Worm (Caenorhabditis elegans) whole organism, young adult: ENCODE measurements around the gene msp-58.

ENCODE experiments used
- C17E4.6 ChIP-seq: fragments of 200-800 bp; sonication (Bioruptor generic); IDR thresholded peaks from 2 replicates; pipeline ENCODE4 v1.3.6; 2022; ENCODE audit warnings: missing genetic modification reagents, missing genetic modification characterization, missing compliant biosample characterization
- D2030.7 ChIP-seq: fragments of 200-800 bp; sonication (Bioruptor generic); IDR thresholded peaks from 2 replicates; pipeline ENCODE4 v1.3.6; 2022; ENCODE audit warnings: missing genetic modification reagents, missing genetic modification characterization, missing compliant biosample characterization
- F10E7.11 ChIP-seq: sonication (generic microtip); optimal IDR thresholded peaks from 2 replicates; lab custom pipeline; 2017; ENCODE audit warnings: mild to moderate bottlenecking, missing genetic modification characterization, moderate library complexity, missing compliant biosample characterization
- F39B2.1 ChIP-seq: fragments of 200-800 bp; sonication (Bioruptor generic); IDR thresholded peaks from 2 replicates; pipeline ENCODE4 v1.3.6; 2022; ENCODE audit warnings: missing genetic modification reagents, missing genetic modification characterization, missing compliant biosample characterization
- F55B11.4 ChIP-seq: sonication (generic microtip); optimal IDR thresholded peaks from 2 replicates; lab custom pipeline; 2016; ENCODE audit warnings: missing compliant biosample characterization, missing genetic modification characterization, borderline replicate concordance; ENCODE audit not compliant: insufficient read depth
- F57C9.4 ChIP-seq: sonication (generic microtip); optimal IDR thresholded peaks from 2 replicates; lab custom pipeline; 2017; ENCODE audit warnings: mild to moderate bottlenecking, missing genetic modification characterization, missing compliant biosample characterization
- K11D2.4 ChIP-seq: fragments of 200-800 bp; sonication (Bioruptor generic); IDR thresholded peaks from 2 replicates; pipeline ENCODE4 v1.3.6; 2022; ENCODE audit warnings: missing genetic modification reagents, missing genetic modification characterization, missing compliant biosample characterization
- T26A5.8 ChIP-seq: sonication (generic microtip); optimal IDR thresholded peaks from 2 replicates; lab custom pipeline; 2016; ENCODE audit warnings: missing genetic modification characterization, missing compliant biosample characterization
- Y53G8AR.9 ChIP-seq: fragments of 200-800 bp; sonication (Bioruptor generic); conservative IDR thresholded peaks from 2 replicates; pipeline ENCODE4 v1.3.6; 2022; ENCODE audit warnings: missing genetic modification reagents, missing genetic modification characterization, missing compliant biosample characterization
- Y95B8A.8 ChIP-seq: fragments of 200-800 bp; sonication (Bioruptor generic); IDR thresholded peaks from 2 replicates; pipeline ENCODE4 v1.3.6; 2022; ENCODE audit warnings: missing genetic modification reagents, missing genetic modification characterization, missing compliant biosample characterization
- akir-1 ChIP-seq: fragments of 200-800 bp; sonication (Bioruptor generic); optimal IDR thresholded peaks from 2 replicates; lab custom pipeline; 2018; ENCODE audit warnings: mild to moderate bottlenecking, missing genetic modification characterization, moderate library complexity, missing compliant biosample characterization
- athp-1 ChIP-seq: sonication (generic microtip); optimal IDR thresholded peaks from 2 replicates; lab custom pipeline; 2017; ENCODE audit warnings: mild to moderate bottlenecking, missing genetic modification characterization, missing compliant biosample characterization
- attf-5 ChIP-seq: fragments of 200-800 bp; sonication (Bioruptor generic); optimal IDR thresholded peaks from 2 replicates; lab custom pipeline; 2018; ENCODE audit warnings: mild to moderate bottlenecking, missing genetic modification characterization, missing compliant biosample characterization
- bed-1 ChIP-seq: fragments of 200-800 bp; sonication (Bioruptor generic); IDR thresholded peaks from 2 replicates; pipeline ENCODE4 v1.3.6; 2022; ENCODE audit warnings: missing genetic modification reagents, missing genetic modification characterization, missing compliant biosample characterization
- bed-2 ChIP-seq: fragments of 200-800 bp; sonication (Bioruptor generic); IDR thresholded peaks from 2 replicates; pipeline ENCODE4 v1.3.6; 2022; ENCODE audit warnings: missing genetic modification reagents, missing genetic modification characterization, missing compliant biosample characterization
- cebp-1 ChIP-seq, 2 experiments: fragments of 200-800 bp in 1 of 2; sonication (Bioruptor generic) in 1 of 2; sonication (generic microtip) in 1 of 2; IDR thresholded peaks in 1 of 2; optimal IDR thresholded peaks in 1 of 2; 2 replicates each; pipeline versions ENCODE4 v1.3.6 to Lab custom; 2017 to 2022; ENCODE audit warnings: missing compliant biosample characterization in 2 of 2, missing genetic modification characterization in 2 of 2, mild to moderate bottlenecking in 1 of 2, missing genetic modification reagents in 1 of 2, moderate library complexity in 1 of 2
- cebp-2 ChIP-seq: fragments of 200-800 bp; sonication (Bioruptor generic); IDR thresholded peaks from 2 replicates; pipeline ENCODE4 v1.3.6; 2022; ENCODE audit warnings: missing genetic modification characterization, missing compliant biosample characterization
- ceh-58 ChIP-seq: fragments of 200-800 bp; sonication (Bioruptor generic); IDR thresholded peaks from 2 replicates; pipeline ENCODE4 v1.3.6; 2022; ENCODE audit warnings: missing genetic modification characterization, missing compliant biosample characterization
- ceh-91 ChIP-seq: fragments of 200-800 bp; sonication (Bioruptor generic); IDR thresholded peaks from 2 replicates; pipeline ENCODE4 v1.3.6; 2022; ENCODE audit warnings: missing genetic modification reagents, missing genetic modification characterization, missing compliant biosample characterization
- fkh-3 ChIP-seq: sonication (generic microtip); optimal IDR thresholded peaks from 2 replicates; lab custom pipeline; 2016; ENCODE audit warnings: mild to moderate bottlenecking, missing genetic modification characterization, missing compliant biosample characterization
- gei-17 ChIP-seq: fragments of 200-800 bp; sonication (Bioruptor generic); optimal IDR thresholded peaks from 2 replicates; lab custom pipeline; 2018; ENCODE audit warnings: mild to moderate bottlenecking, missing genetic modification characterization, missing compliant biosample characterization
- let-526 ChIP-seq: fragments of 200-800 bp; sonication (Bioruptor generic); IDR thresholded peaks from 2 replicates; pipeline ENCODE4 v1.3.6; 2022; ENCODE audit warnings: missing genetic modification reagents, missing genetic modification characterization, missing compliant biosample characterization
- let-607 ChIP-seq, 2 experiments: fragments of 200-800 bp in 1 of 2; sonication (Bioruptor generic) in 1 of 2; sonication (generic microtip) in 1 of 2; optimal IDR thresholded peaks; 2 replicates each; lab custom pipeline; 2016 to 2018; ENCODE audit warnings: mild to moderate bottlenecking in 2 of 2, missing compliant biosample characterization in 2 of 2, missing genetic modification characterization in 2 of 2, moderate library complexity in 2 of 2, missing genotype in 1 of 2
- lir-1 ChIP-seq: fragments of 200-800 bp; sonication (Bioruptor generic); conservative IDR thresholded peaks from 2 replicates; pipeline ENCODE4 v1.3.6; 2022; ENCODE audit warnings: missing genetic modification reagents, missing genetic modification characterization, missing compliant biosample characterization
- lsl-1 ChIP-seq: fragments of 200-800 bp; sonication (Bioruptor generic); optimal IDR thresholded peaks from 2 replicates; lab custom pipeline; 2018; ENCODE audit warnings: mild to moderate bottlenecking, missing genetic modification characterization, moderate library complexity, missing compliant biosample characterization
- madf-10 ChIP-seq: sonication (generic microtip); optimal IDR thresholded peaks from 2 replicates; lab custom pipeline; 2016; ENCODE audit warnings: mild to moderate bottlenecking, missing genetic modification characterization, missing compliant biosample characterization
- madf-6 ChIP-seq: fragments of 200-800 bp; sonication (Bioruptor generic); IDR thresholded peaks from 2 replicates; pipeline ENCODE4 v1.3.6; 2022; ENCODE audit warnings: missing genetic modification reagents, missing genetic modification characterization, missing compliant biosample characterization
- madf-8 ChIP-seq: fragments of 200-800 bp; sonication (Bioruptor generic); conservative IDR thresholded peaks from 2 replicates; pipeline ENCODE4 v1.3.6; 2022; ENCODE audit warnings: missing genetic modification reagents, missing genetic modification characterization, missing compliant biosample characterization
- mxl-1 ChIP-seq: sonication (generic microtip); optimal IDR thresholded peaks from 2 replicates; lab custom pipeline; 2016; ENCODE audit warnings: missing genetic modification characterization, missing compliant biosample characterization
- nfya-2 ChIP-seq: fragments of 200-800 bp; sonication (Bioruptor generic); IDR thresholded peaks from 2 replicates; pipeline ENCODE4 v1.3.6; 2022; ENCODE audit warnings: missing genetic modification reagents, missing genetic modification characterization, missing compliant biosample characterization
- nfyb-1 ChIP-seq: fragments of 200-800 bp; sonication (Bioruptor generic); IDR thresholded peaks from 2 replicates; pipeline ENCODE4 v1.3.6; 2022; ENCODE audit warnings: missing genetic modification reagents, missing genetic modification characterization, missing compliant biosample characterization
- nhr-179 ChIP-seq: sonication (generic microtip); optimal IDR thresholded peaks from 2 replicates; lab custom pipeline; 2016; ENCODE audit warnings: mild to moderate bottlenecking, missing genetic modification characterization, missing compliant biosample characterization
- nhr-80 ChIP-seq: sonication (generic microtip); optimal IDR thresholded peaks from 2 replicates; lab custom pipeline; 2016; ENCODE audit warnings: missing genetic modification characterization, missing compliant biosample characterization
- nhr-90 ChIP-seq: sonication (generic microtip); optimal IDR thresholded peaks from 2 replicates; lab custom pipeline; 2016; ENCODE audit warnings: missing genotype, mild to moderate bottlenecking, missing genetic modification characterization, missing compliant biosample characterization
- rec-8 ChIP-seq, 2 experiments: sonication (generic microtip); optimal IDR thresholded peaks; 2 replicates each; lab custom pipeline; 2016; ENCODE audit warnings: mild to moderate bottlenecking in 2 of 2, missing genetic modification characterization in 2 of 2, missing genetic modification reagents in 2 of 2, missing genotype in 2 of 2, missing biosample characterization in 1 of 2, missing compliant biosample characterization in 1 of 2, moderate library complexity in 1 of 2
- repo-1 ChIP-seq: sonication (generic microtip); optimal IDR thresholded peaks from 2 replicates; lab custom pipeline; 2017; ENCODE audit warnings: mild to moderate bottlenecking, missing genetic modification characterization, missing compliant biosample characterization
- sdz-38 ChIP-seq: sonication (generic microtip); optimal IDR thresholded peaks from 2 replicates; lab custom pipeline; 2016; ENCODE audit warnings: missing genotype, missing genetic modification characterization, missing compliant biosample characterization
- snpc-1.1 ChIP-seq: sonication (generic microtip); optimal IDR thresholded peaks from 2 replicates; lab custom pipeline; 2017; ENCODE audit warnings: missing genetic modification characterization, mild to moderate bottlenecking, missing compliant biosample characterization, antibody characterized with exemption, moderate library complexity, missing genotype, missing genetic modification reagents; ENCODE audit not compliant: insufficient read depth
- snpc-3.4 ChIP-seq: sonication (generic microtip); optimal IDR thresholded peaks from 2 replicates; lab custom pipeline; 2017; ENCODE audit warnings: missing genetic modification characterization, mild to moderate bottlenecking, missing compliant biosample characterization, antibody characterized with exemption, moderate library complexity, missing genotype, missing genetic modification reagents
- snpc-4 ChIP-seq, 5 experiments: fragments of 150-350 bp in 1 of 5; sonication (generic microtip) in 4 of 5; optimal IDR thresholded peaks; 2 replicates each; lab custom pipeline; 2014 to 2018; ENCODE audit warnings: missing genetic modification characterization in 5 of 5, missing biosample characterization in 3 of 5, antibody characterized with exemption in 2 of 5, mild to moderate bottlenecking in 2 of 5, missing compliant biosample characterization in 2 of 5, missing genotype in 2 of 5, moderate library complexity in 2 of 5, missing genetic modification reagents in 1 of 5
- somi-1 ChIP-seq: fragments of 200-800 bp; sonication (Bioruptor generic); optimal IDR thresholded peaks from 2 replicates; lab custom pipeline; 2018; ENCODE audit warnings: mild to moderate bottlenecking, missing genetic modification characterization, missing compliant biosample characterization
- tbp1 ChIP-seq: fragments of 200-800 bp; sonication (Bioruptor generic); optimal IDR thresholded peaks from 2 replicates; lab custom pipeline; 2018; ENCODE audit warnings: mild to moderate bottlenecking, missing genetic modification characterization, missing compliant biosample characterization
- tlf-1 ChIP-seq: fragments of 200-800 bp; sonication (Bioruptor generic); optimal IDR thresholded peaks from 2 replicates; lab custom pipeline; 2018; ENCODE audit warnings: mild to moderate bottlenecking, missing genetic modification characterization, missing compliant biosample characterization
- zim-3 ChIP-seq: sonication (generic microtip); optimal IDR thresholded peaks from 2 replicates; lab custom pipeline; 2017; ENCODE audit warnings: mild to moderate bottlenecking, missing genetic modification characterization, moderate library complexity, missing compliant biosample characterization
- ztf-18 ChIP-seq: sonication (generic microtip); optimal IDR thresholded peaks from 2 replicates; lab custom pipeline; 2016; ENCODE audit warnings: missing genotype, mild to moderate bottlenecking, missing genetic modification characterization, missing compliant biosample characterization
- ztf-28 ChIP-seq: fragments of 200-800 bp; sonication (Bioruptor generic); IDR thresholded peaks from 2 replicates; pipeline ENCODE4 v1.3.6; 2022; ENCODE audit warnings: missing genetic modification reagents, missing genetic modification characterization, missing compliant biosample characterization
- ztf-3 ChIP-seq: fragments of 200-800 bp; sonication (Bioruptor generic); optimal IDR thresholded peaks from 2 replicates; lab custom pipeline; 2018; ENCODE audit warnings: mild to moderate bottlenecking, missing genetic modification characterization, missing compliant biosample characterization

msp-58 gene

DNA sequence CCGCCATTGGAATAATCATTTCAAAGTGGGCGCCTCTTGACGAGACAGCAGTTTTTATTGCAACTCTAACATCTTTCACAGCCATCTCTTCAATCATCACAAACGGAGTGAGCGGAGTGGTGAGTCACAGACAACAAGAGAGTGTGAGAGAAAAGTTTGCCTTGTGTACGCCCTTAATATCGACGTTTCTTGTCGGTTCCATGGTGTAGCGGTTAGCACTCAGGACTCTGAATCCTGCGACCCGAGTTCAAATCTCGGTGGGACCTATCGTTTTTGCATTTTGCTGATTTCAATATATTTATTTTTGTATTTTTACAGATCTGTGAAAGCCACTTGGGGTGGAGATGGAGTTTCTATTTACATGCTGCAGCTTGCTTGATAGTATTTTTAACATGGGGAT lies 26.1 kb downstream of the msp-58 start (continued):
- TF ChIP-seq snpc-4 (GFP tag; optimal IDR thresholded peaks at IDR 0.05; lab: Kevin White, UChicago): peak; percentile 77
- TF ChIP-seq snpc-4 (tag; optimal IDR thresholded peaks at IDR 0.05; lab: Kevin White, UChicago): peak; percentile 46 to 93 (median 92)
- no peak for TF ChIP-seq nhr-179 (tag; lab: Kevin White, UChicago)
- TF ChIP-seq nfyb-1 (GFP tag; lab: Robert Waterston, UW): peak; percentile 77
- TF ChIP-seq sdz-38 (tag; lab: Kevin White, UChicago): no peak
- peak; percentile 26 for TF ChIP-seq madf-10 (tag; lab: Kevin White, UChicago)
- TF ChIP-seq cebp-2 (GFP tag; lab: Robert Waterston, UW): no peak
- TF ChIP-seq snpc-1.1 (tag; lab: Kevin White, UChicago): peak; percentile 42
- TF ChIP-seq lsl-1 (GFP tag; lab: Kevin White, UChicago): no peak
- TF ChIP-seq ztf-28 (GFP tag; lab: Robert Waterston, UW): no peak
- TF ChIP-seq rec-8 (tag; optimal IDR thresholded peaks at IDR 0.05; lab: Kevin White, UChicago): peak in 1 of 2 experiments; percentile 18
- TF ChIP-seq madf-6 (GFP tag; lab: Robert Waterston, UW): no peak
- no peak for TF ChIP-seq nhr-90
- peak; percentile 55 for TF ChIP-seq ztf-18 (tag; lab: Kevin White, UChicago)
- TF ChIP-seq ceh-58: no peak
- no peak for TF ChIP-seq bed-1 (GFP tag; lab: Robert Waterston, UW)
- TF ChIP-seq attf-5 (GFP tag; lab: Kevin White, UChicago): peak; percentile 27
- TF ChIP-seq tbp1 (GFP tag; lab: Kevin White, UChicago): peak; percentile 96
- no peak for TF ChIP-seq ztf-3 (GFP tag; lab: Kevin White, UChicago)
- no peak for TF ChIP-seq T26A5.8 (tag; lab: Kevin White, UChicago)
- TF ChIP-seq snpc-3.4 (tag; lab: Kevin White, UChicago): peak; percentile 24
- no peak for TF ChIP-seq F57C9.4 (tag; lab: Kevin White, UChicago)
- TF ChIP-seq F10E7.11 (tag; lab: Kevin White, UChicago): no peak
- no peak for TF ChIP-seq Y95B8A.8 (GFP tag; lab: Robert Waterston, UW)
- no peak for TF ChIP-seq F39B2.1
- no peak for TF ChIP-seq C17E4.6 (GFP tag; lab: Robert Waterston, UW)
- no peak for TF ChIP-seq ceh-91 (GFP tag; lab: Robert Waterston, UW)
- TF ChIP-seq akir-1 (GFP tag; lab: Kevin White, UChicago): no peak
- TF ChIP-seq nhr-80 (tag; lab: Kevin White, UChicago): peak; percentile 24
- no peak for TF ChIP-seq mxl-1
- TF ChIP-seq somi-1 (GFP tag; lab: Kevin White, UChicago): no peak
- TF ChIP-seq athp-1 (tag; lab: Kevin White, UChicago): peak; percentile 31
- no peak for TF ChIP-seq madf-8
- TF ChIP-seq repo-1 (tag; lab: Kevin White, UChicago): peak; percentile 35
- no peak for TF ChIP-seq fkh-3 (tag; lab: Kevin White, UChicago)
- TF ChIP-seq cebp-1 (GFP tag; IDR thresholded peaks at IDR 0.05; lab: Robert Waterston, UW): no peak
- TF ChIP-seq cebp-1 (tag; optimal IDR thresholded peaks at IDR 0.05; lab: Kevin White, UChicago): no peak
- TF ChIP-seq zim-3 (tag; lab: Kevin White, UChicago): no peak
- peak; percentile 81; the same call in 1 of the 2 replicates for TF ChIP-seq let-526 (GFP tag; lab: Robert Waterston, UW)
- no peak for TF ChIP-seq gei-17 (GFP tag; lab: Kevin White, UChicago)
- TF ChIP-seq D2030.7 (GFP tag; lab: Robert Waterston, UW): no peak
- TF ChIP-seq F55B11.4 (tag; lab: Kevin White, UChicago): no peak
- no peak for TF ChIP-seq bed-2 (GFP tag; lab: Robert Waterston, UW)
- no peak for TF ChIP-seq Y53G8AR.9 (GFP tag; lab: Robert Waterston, UW)
- TF ChIP-seq tlf-1 (GFP tag; lab: Kevin White, UChicago): peak; percentile 1
- TF ChIP-seq K11D2.4 (GFP tag; lab: Robert Waterston, UW): peak; percentile 69; the same call in 1 of the 2 replicates
- TF ChIP-seq let-607 (tag; optimal IDR thresholded peaks at IDR 0.05; lab: Kevin White, UChicago): peak in 1 of 2 experiments; percentile 45
- TF ChIP-seq lir-1 (GFP tag; lab: Robert Waterston, UW): no peak
- TF ChIP-seq nfya-2 (GFP tag; lab: Robert Waterston, UW): no peak
